Fruit fly (Drosophila melanogaster) Kc167 (cell line): Measurements from ENCODE around the gene CG4537.

Source experiments
- h ChIP-seq: fragments of >200 bp; optimal IDR thresholded peaks from 3 replicates; lab custom pipeline; 2018; ENCODE audit warnings: missing external identifiers
- insv ChIP-seq: fragments of >200 bp; optimal IDR thresholded peaks from 3 replicates; lab custom pipeline; 2018; ENCODE audit warnings: missing external identifiers

dm6 chr2L:9894193-9894592 lies 3.5 kb downstream of the CG4537 start:
- TF ChIP-seq h = no peak
- TF ChIP-seq insv (lab: Kevin White, UChicago) = no peak
